Worm (Caenorhabditis elegans) whole organism, midembryonic: ENCODE measurements around the gene chc-1.

ENCODE experiments used
- T22C8.4 ChIP-seq: fragments of 200-800 bp; sonication (Bioruptor generic); IDR thresholded peaks from 2 replicates; pipeline ENCODE4 v1.3.6; 2022; ENCODE audit warnings: missing genetic modification characterization, missing compliant biosample characterization
- klf-2 ChIP-seq: fragments of 200-800 bp; sonication (Bioruptor generic); conservative IDR thresholded peaks from 2 replicates; pipeline ENCODE4 v1.3.6; 2022; ENCODE audit warnings: missing genetic modification reagents, missing genetic modification characterization, missing compliant biosample characterization
- ztf-23 ChIP-seq: fragments of 200-800 bp; sonication (Bioruptor generic); IDR thresholded peaks from 2 replicates; pipeline ENCODE4 v1.3.6; 2022; ENCODE audit warnings: missing genetic modification reagents, missing genetic modification characterization, missing compliant biosample characterization

DNA sequence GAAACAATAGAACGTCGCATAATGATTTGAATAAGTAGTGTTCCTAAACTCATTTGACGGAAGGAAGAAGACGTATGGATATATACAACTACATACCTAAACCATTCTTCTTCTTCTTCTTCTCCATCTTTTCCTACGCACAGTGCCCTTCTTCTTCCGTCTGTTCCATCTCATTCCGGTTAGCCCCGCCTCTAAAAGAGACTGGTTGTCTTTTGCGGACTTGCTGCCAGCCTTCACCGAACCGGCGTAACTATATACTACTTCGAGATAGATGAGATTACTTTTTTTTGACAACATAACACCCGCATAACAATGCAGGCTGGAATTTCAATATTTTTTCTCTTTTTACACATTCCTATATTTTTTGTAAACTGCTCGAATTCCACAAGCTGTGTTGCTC lies 43.2 kb upstream of the chc-1 start, which contains the start of the genes K08E5.5 and mua-3:
- TF ChIP-seq klf-2: no peak
- TF ChIP-seq T22C8.4 (GFP tag; lab: Robert Waterston, UW): no peak
- TF ChIP-seq ztf-23 (GFP tag; lab: Robert Waterston, UW): no peak
